Fruit fly (Drosophila melanogaster): Measurements from ENCODE around the gene CG1105.
A peak's percentile ranks its signal among the peaks of the same experiment; 100 is the strongest.

CG1105 gene

dm6 chr3R:7067092-7067491, at the start of gene CG1105, which contains the start of gene CG1965 (continued):
- TF ChIP-seq CG2120 (GFP tag; optimal IDR thresholded peaks at IDR 0.05) (peak; percentile 98), CG10209 (GFP tag; optimal IDR thresholded peaks at IDR 0.05) (peak; percentile 90), Dip2 (GFP tag; IDR thresholded peaks at IDR 0.05) (peak; percentile 37; the same call in 1 of the 2 replicates), CG2678 (tag; optimal IDR thresholded peaks at IDR 0.05) (peak; percentile 91), nmo (GFP tag; optimal IDR thresholded peaks at IDR 0.05) (peak; percentile 96), tin (GFP tag; optimal IDR thresholded peaks at IDR 0.05) (peak; percentile 97), CG33557 (GFP tag; optimal IDR thresholded peaks at IDR 0.05) (peak; percentile 86), bsh (GFP tag; optimal IDR thresholded peaks at IDR 0.05) (peak in 1 of 2 experiments; percentile 91), so (GFP tag; IDR thresholded peaks at IDR 0.05) (peak; percentile 79), CG32767 (GFP tag; IDR thresholded peaks at IDR 0.05) (peak; percentile 88), Lpt (GFP tag; optimal IDR thresholded peaks at IDR 0.05) (no peak), kni (GFP tag; optimal IDR thresholded peaks at IDR 0.05) (peak; percentile 46), H2.0 (GFP tag; IDR thresholded peaks at IDR 0.05) (peak; percentile 93), CG3163 (GFP tag; optimal IDR thresholded peaks at IDR 0.05) (peak; percentile 76), CG9817 (tag; optimal IDR thresholded peaks at IDR 0.05) (peak; percentile 94), Drgx (GFP tag; IDR thresholded peaks at IDR 0.05) (peak; percentile 76), grn (GFP tag; optimal IDR thresholded peaks at IDR 0.05) (peak; percentile 62), ftz-f1 (GFP tag; optimal IDR thresholded peaks at IDR 0.05) (peak; percentile 79), phol (tag; optimal IDR thresholded peaks at IDR 0.05) (peak; percentile 95), HHEX (GFP tag; optimal IDR thresholded peaks at IDR 0.05) (peak; percentile 74), wdn (GFP tag; IDR thresholded peaks at IDR 0.05) (peak; percentile 79), Hr78 (GFP tag; optimal IDR thresholded peaks at IDR 0.05) (peak in 1 of 2 experiments; percentile 32), CG30020 (tag; optimal IDR thresholded peaks at IDR 0.05) (peak; percentile 83), CG8359 (GFP tag; optimal IDR thresholded peaks at IDR 0.05; ENCODE audit: borderline replicate concordance) (peak; percentile 71), pnt (GFP tag; optimal IDR thresholded peaks at IDR 0.05) (peak; percentile 94), ro (GFP tag; IDR thresholded peaks at IDR 0.05) (peak; percentile 79), CG5180 (GFP tag; optimal IDR thresholded peaks at IDR 0.05) (no peak), Myb (GFP tag; optimal IDR thresholded peaks at IDR 0.05) (peak; percentile 83), Ptx1 (GFP tag; IDR thresholded peaks at IDR 0.05) (peak; percentile 97), ssp (GFP tag; IDR thresholded peaks at IDR 0.05) (peak; percentile 88), az2 (GFP tag; optimal IDR thresholded peaks at IDR 0.05) (peak; percentile 95), Mrtf (GFP tag; IDR thresholded peaks at IDR 0.05) (peak; percentile 89), sens (GFP tag) (peak; percentile 99), MESR4 (GFP tag; optimal IDR thresholded peaks at IDR 0.05) (no peak), CG6689 (GFP tag; IDR thresholded peaks at IDR 0.05) (peak; percentile 93), Asciz (GFP tag; optimal IDR thresholded peaks at IDR 0.05) (peak; percentile 71), eve (GFP tag; optimal IDR thresholded peaks at IDR 0.05) (peak in 1 of 2 experiments; percentile 69), NK7.1 (GFP tag; optimal IDR thresholded peaks at IDR 0.05) (peak; percentile 77), CG34224 (GFP tag; IDR thresholded peaks at IDR 0.05; ENCODE audit: partially characterized antibody) (peak; percentile 99), Atf6 (GFP tag; IDR thresholded peaks at IDR 0.05) (peak; percentile 90), pzg (GFP tag; optimal IDR thresholded peaks at IDR 0.05) (peak; percentile 91), trh (GFP tag; optimal IDR thresholded peaks at IDR 0.05) (peak; percentile 91), YL-1 (GFP tag; optimal IDR thresholded peaks at IDR 0.05) (peak; percentile 86), Optix (GFP tag; IDR thresholded peaks at IDR 0.05) (peak; percentile 89), jigr1 (GFP tag; IDR thresholded peaks at IDR 0.05) (peak; percentile 82; the same call in 2 of the 3 replicates), ab (GFP tag; optimal IDR thresholded peaks at IDR 0.05) (peak; percentile 68), Sox102F (GFP tag; optimal IDR thresholded peaks at IDR 0.05) (peak; percentile 93), PHDP (tag; optimal IDR thresholded peaks at IDR 0.05) (peak; percentile 91), seq (GFP tag; IDR thresholded peaks at IDR 0.05) (peak; percentile 66), Hey (tag; optimal IDR thresholded peaks at IDR 0.05) (peak; percentile 24), cad (GFP tag; optimal IDR thresholded peaks at IDR 0.05) (no peak)
